Worm (Caenorhabditis elegans) whole organism, midembryonic: ENCODE data around the gene ZC449.4.

Source experiments
- T22C8.4 ChIP-seq: fragments of 200-800 bp; sonication (Bioruptor generic); IDR thresholded peaks from 2 replicates; pipeline ENCODE4 v1.3.6; 2022; ENCODE audit warnings: missing genetic modification characterization, missing compliant biosample characterization
- cog-1 ChIP-seq: sonication (generic microtip); optimal IDR thresholded peaks from 2 replicates; lab custom pipeline; 2016; ENCODE audit warnings: missing genetic modification characterization, missing compliant biosample characterization
- flt-1 ChIP-seq: fragments of 200-800 bp; sonication (Bioruptor generic); IDR thresholded peaks from 2 replicates; pipeline ENCODE4 v1.3.6; 2022; ENCODE audit warnings: missing genetic modification characterization, missing compliant biosample characterization
- klf-2 ChIP-seq: fragments of 200-800 bp; sonication (Bioruptor generic); conservative IDR thresholded peaks from 2 replicates; pipeline ENCODE4 v1.3.6; 2022; ENCODE audit warnings: missing genetic modification reagents, missing genetic modification characterization, missing compliant biosample characterization
- med-1 ChIP-seq: sonication (generic microtip); optimal IDR thresholded peaks from 2 replicates; lab custom pipeline; 2017; ENCODE audit warnings: missing genetic modification characterization, mild to moderate bottlenecking, missing compliant biosample characterization, antibody characterized with exemption, missing genetic modification reagents; ENCODE audit not compliant: insufficient read depth
- ref-1 ChIP-seq: fragments of 200-800 bp; sonication (Bioruptor generic); conservative IDR thresholded peaks from 2 replicates; pipeline ENCODE4 v1.3.6; 2022; ENCODE audit warnings: missing genetic modification reagents, missing genetic modification characterization, missing compliant biosample characterization
- ztf-29 ChIP-seq: fragments of 200-800 bp; sonication (Bioruptor generic); IDR thresholded peaks from 2 replicates; pipeline ENCODE4 v1.3.6; 2022; ENCODE audit warnings: missing genetic modification reagents, missing genetic modification characterization, missing compliant biosample characterization

DNA sequence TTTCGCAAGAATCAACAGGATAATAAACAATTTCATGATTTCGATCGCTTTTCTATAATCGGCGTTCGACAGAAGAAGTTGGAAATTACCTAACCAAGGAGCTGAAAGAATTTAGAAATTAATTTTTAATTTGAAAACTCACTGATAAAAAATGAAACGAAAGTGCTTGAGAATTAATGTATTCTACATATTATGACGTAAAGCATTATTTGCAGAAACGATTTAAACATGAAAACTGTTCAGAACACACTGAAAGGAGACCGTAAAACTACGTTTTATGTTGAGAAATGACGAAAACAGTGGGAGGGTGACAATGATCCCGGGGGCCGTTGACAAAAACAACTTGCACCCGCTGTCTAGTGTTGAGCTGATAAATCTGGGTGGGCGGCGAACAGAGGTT is 3.9 kb upstream of the ZC449.4 start, which contains the start of gene ZC449.5:
- TF ChIP-seq cog-1 (tag; lab: Kevin White, UChicago) (no peak), T22C8.4 (GFP tag; lab: Robert Waterston, UW) (no peak), flt-1 (no peak), ref-1 (GFP tag; lab: Robert Waterston, UW) (no peak), ztf-29 (no peak), klf-2 (GFP tag; lab: Robert Waterston, UW) (no peak), med-1 (GFP tag; lab: Kevin White, UChicago) (no peak)
